Fruit fly (Drosophila melanogaster) whole organism, adult: ENCODE results near the gene Sb.

Source experiments
- CG11617 ChIP-seq: fragments of 200-800 bp; sonication (Bioruptor generic); optimal IDR thresholded peaks from 2 replicates; lab custom pipeline; 2017; ENCODE audit warnings: mild to moderate bottlenecking, missing biosample characterization, missing genetic modification reagents, missing genetic modification characterization
- CG1620 ChIP-seq: fragments of 200-800 bp; sonication (Bioruptor generic); optimal IDR thresholded peaks from 2 replicates; lab custom pipeline; 2016; ENCODE audit warnings: missing biosample characterization, missing genetic modification characterization
- CG7101 ChIP-seq: fragments of 200-800 bp; sonication (Bioruptor generic); optimal IDR thresholded peaks from 2 replicates; lab custom pipeline; 2018; ENCODE audit warnings: missing biosample characterization, mild to moderate bottlenecking, missing genetic modification characterization, moderate library complexity
- Clk ChIP-seq: fragments of 200-800 bp; sonication (Bioruptor generic); optimal IDR thresholded peaks from 2 replicates; lab custom pipeline; 2017; ENCODE audit warnings: missing biosample characterization, missing genetic modification characterization
- Crg-1 ChIP-seq: fragments of 200-800 bp; sonication (Bioruptor generic); optimal IDR thresholded peaks from 2 replicates; lab custom pipeline; 2016; ENCODE audit warnings: missing biosample characterization, missing genetic modification characterization
- Mnt ChIP-seq: fragments of 200-800 bp; sonication (Bioruptor generic); optimal IDR thresholded peaks from 2 replicates; lab custom pipeline; 2016; ENCODE audit warnings: missing biosample characterization, mild to moderate bottlenecking, missing genetic modification characterization
- bab1 ChIP-seq: fragments of 200-800 bp; sonication (Bioruptor generic); optimal IDR thresholded peaks from 3 replicates; lab custom pipeline; 2019; ENCODE audit warnings: missing biosample characterization, mild to moderate bottlenecking, missing genetic modification characterization, moderate library complexity
- pad ChIP-seq: fragments of 200-800 bp; sonication (Bioruptor generic); optimal IDR thresholded peaks from 3 replicates; lab custom pipeline; 2017; ENCODE audit warnings: missing biosample characterization, missing genetic modification characterization, mild to moderate bottlenecking, moderate library complexity, missing genetic modification reagents

- TF ChIP-seq bab1 (GFP tag; lab: Kevin White, UChicago) (no peak), CG1620 (no peak), Mnt (GFP tag; lab: Kevin White, UChicago) (no peak), pad (no peak), Clk (GFP tag; lab: Kevin White, UChicago) (no peak), CG7101 (tag; lab: Kevin White, UChicago) (no peak), CG11617 (no peak), Crg-1 (GFP tag; lab: Kevin White, UChicago) (no peak)
These were observed 3.5 kb downstream of the Sb start for dm6 chr3R:16119441-16119840.
